Fruit fly (Drosophila melanogaster) whole organism, wandering third instar larva: ENCODE results near the gene DEF8.

Experiments used
- Abd-B ChIP-seq: fragments of >200 bp; optimal IDR thresholded peaks from 2 replicates; lab custom pipeline; 2017; ENCODE audit warnings: missing biosample characterization, missing genetic modification characterization
- fru ChIP-seq: fragments of 200-800 bp; sonication (Bioruptor generic); optimal IDR thresholded peaks from 3 replicates; lab custom pipeline; 2016; ENCODE audit warnings: missing biosample characterization, mild to moderate bottlenecking, missing genetic modification characterization

DNA sequence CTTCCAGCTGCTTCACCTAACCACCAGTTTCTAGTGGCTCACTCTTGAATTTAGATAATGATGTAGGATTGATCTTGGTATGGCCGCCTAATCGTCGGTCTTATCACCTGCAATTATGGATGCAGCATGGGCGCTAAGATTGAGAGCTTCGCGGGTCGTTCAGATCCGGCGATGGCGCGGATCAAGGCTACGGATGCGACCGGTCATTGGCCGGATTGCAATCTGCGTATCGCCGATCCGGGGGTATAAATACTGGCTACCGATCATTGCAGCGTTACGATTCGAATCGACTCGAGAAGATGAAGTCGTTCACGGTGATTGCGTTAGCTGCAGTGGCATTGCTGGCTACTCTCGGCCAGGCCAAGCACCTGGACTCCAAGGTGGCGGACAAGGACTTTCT lies 2.8 kb upstream of the DEF8 start, which contains the start of gene Lsp2:
- TF ChIP-seq Abd-B (GFP tag; lab: Kevin White, UChicago): no peak
- no peak for TF ChIP-seq fru
